Worm (Caenorhabditis elegans): ENCODE measurements around the gene set-19.

DNA sequence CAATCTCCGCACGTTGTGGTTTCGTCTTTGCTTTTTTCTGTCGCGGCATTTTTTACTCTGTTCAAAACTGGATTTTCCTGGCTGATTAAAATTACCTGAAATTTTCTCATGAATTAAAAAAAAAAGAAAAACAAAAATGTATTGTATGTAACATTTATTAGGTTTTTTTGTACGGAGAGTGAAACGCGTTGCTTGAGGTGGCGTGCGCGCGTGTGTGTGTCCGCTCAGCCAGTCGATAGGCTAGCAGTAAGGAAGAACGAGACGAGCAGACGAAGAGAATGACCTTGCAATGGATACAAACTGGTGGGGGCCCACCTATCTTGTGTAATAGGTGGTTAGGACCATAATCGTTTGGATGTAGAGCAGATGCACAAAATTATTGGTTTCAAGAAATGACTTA, 38.7 kb downstream of the set-19 start, which contains the start of gene T22B7.4:
- TF ChIP-seq him-1 (tag; optimal IDR thresholded peaks at IDR 0.05) (no peak), dao-5 (tag; optimal IDR thresholded peaks at IDR 0.05) (no peak)
